Fruit fly (Drosophila melanogaster): Measurements from ENCODE around the gene Polr1C.
A peak's percentile ranks its signal among the peaks of the same experiment; 100 is the strongest.

Gene Polr1C

dm6 chr2L:5001582-5001929, 32.8 kb downstream of the Polr1C start:
- no peak for TF ChIP-seq Myc (optimal IDR thresholded peaks at IDR 0.05)
- TF ChIP-seq N (GFP tag; optimal IDR thresholded peaks at IDR 0.05) = no peak
- TF ChIP-seq foxo (GFP tag; optimal IDR thresholded peaks at IDR 0.05) = peak in 1 of 2 experiments; percentile 34
- peak; percentile 40 for TF ChIP-seq brk (GFP tag; optimal IDR thresholded peaks at IDR 0.05)

- TF ChIP-seq psq (GFP tag; optimal IDR thresholded peaks at IDR 0.05) (no peak), br (GFP tag; optimal IDR thresholded peaks at IDR 0.05) (no peak), ey (GFP tag; optimal IDR thresholded peaks at IDR 0.05) (no peak), Hr78 (GFP tag; optimal IDR thresholded peaks at IDR 0.05) (no peak), CG9705 (GFP tag; optimal IDR thresholded peaks at IDR 0.05) (no peak), Vsx2 (GFP tag; optimal IDR thresholded peaks at IDR 0.05; ENCODE audit: partially characterized antibody) (no peak), h (GFP tag; optimal IDR thresholded peaks at IDR 0.05) (no peak), GATAd (GFP tag; optimal IDR thresholded peaks at IDR 0.05) (no peak), Hr83 (GFP tag; optimal IDR thresholded peaks at IDR 0.05; ENCODE audit: poor library complexity, severe bottlenecking) (no peak)
Measured at dm6 chr2L:5002031-5002430, 33.2 kb downstream of the Polr1C start.

dm6 chr2L:5002711-5003402, 34.1 kb downstream of the Polr1C start:
- no peak for TF ChIP-seq Vsx2 (GFP tag; optimal IDR thresholded peaks at IDR 0.05; ENCODE audit: partially characterized antibody)
- TF ChIP-seq Dfd (GFP tag; optimal IDR thresholded peaks at IDR 0.05) = no peak
- peak; percentile 39 for TF ChIP-seq psq (GFP tag; optimal IDR thresholded peaks at IDR 0.05)
- TF ChIP-seq tai (GFP tag; optimal IDR thresholded peaks at IDR 0.05) = peak; percentile 13
- no peak for TF ChIP-seq dl (GFP tag; optimal IDR thresholded peaks at IDR 0.05; ENCODE audit: insufficient read depth in 1 of 2, partially characterized antibody in 2 of 2)
- no peak for TF ChIP-seq GATAd (GFP tag; optimal IDR thresholded peaks at IDR 0.05)
- TF ChIP-seq woc (GFP tag; optimal IDR thresholded peaks at IDR 0.05) = peak; percentile 19
- no peak for TF ChIP-seq Hr78 (GFP tag; optimal IDR thresholded peaks at IDR 0.05)
- peak; percentile 62 for TF ChIP-seq br (GFP tag; optimal IDR thresholded peaks at IDR 0.05)
- TF ChIP-seq Jra (GFP tag; optimal IDR thresholded peaks at IDR 0.05) = peak; percentile 17
- TF ChIP-seq fru (GFP tag; optimal IDR thresholded peaks at IDR 0.05) = peak; percentile 72
- no peak for TF ChIP-seq HLH106 (tag; optimal IDR thresholded peaks at IDR 0.05)
- no peak for TF ChIP-seq dsf (GFP tag; optimal IDR thresholded peaks at IDR 0.05; ENCODE audit: borderline replicate concordance)
- TF ChIP-seq Hnf4 (GFP tag; optimal IDR thresholded peaks at IDR 0.05) = peak; percentile 61
- peak; percentile 46 for TF ChIP-seq Sp1 (GFP tag; optimal IDR thresholded peaks at IDR 0.05)
- TF ChIP-seq ey (GFP tag; optimal IDR thresholded peaks at IDR 0.05) = peak; percentile 78
- no peak for TF ChIP-seq usp (GFP tag; optimal IDR thresholded peaks at IDR 0.05)
- TF ChIP-seq foxo (GFP tag; optimal IDR thresholded peaks at IDR 0.05) = peak in 1 of 2 experiments; percentile 75
- TF ChIP-seq pan (optimal IDR thresholded peaks at IDR 0.05) = no peak
- TF ChIP-seq Myc (optimal IDR thresholded peaks at IDR 0.05) = no peak
- TF ChIP-seq brk (GFP tag; optimal IDR thresholded peaks at IDR 0.05) = no peak
- TF ChIP-seq CrebA (GFP tag; optimal IDR thresholded peaks at IDR 0.05; ENCODE audit: borderline replicate concordance) = no peak
- peak; percentile 78 for TF ChIP-seq h (GFP tag; optimal IDR thresholded peaks at IDR 0.05)
- TF ChIP-seq N (GFP tag; optimal IDR thresholded peaks at IDR 0.05) = no peak
- no peak for TF ChIP-seq CG9705 (GFP tag; optimal IDR thresholded peaks at IDR 0.05)
- no peak for TF ChIP-seq sv (GFP tag; optimal IDR thresholded peaks at IDR 0.05)
- no peak for TF ChIP-seq lola (GFP tag; optimal IDR thresholded peaks at IDR 0.05)
- no peak for TF ChIP-seq dmrt93B (GFP tag; optimal IDR thresholded peaks at IDR 0.05)
- peak; percentile 73 for TF ChIP-seq rgr (GFP tag; optimal IDR thresholded peaks at IDR 0.05)
- no peak for TF ChIP-seq Mio (GFP tag; optimal IDR thresholded peaks at IDR 0.05)
- TF ChIP-seq CG32264 (GFP tag; optimal IDR thresholded peaks at IDR 0.05) = peak; percentile 14
- no peak for TF ChIP-seq sage (GFP tag; optimal IDR thresholded peaks at IDR 0.05)
- TF ChIP-seq OdsH (GFP tag; optimal IDR thresholded peaks at IDR 0.05) = peak; percentile 81
- TF ChIP-seq Rel (GFP tag; optimal IDR thresholded peaks at IDR 0.05) = no peak
- no peak for TF ChIP-seq Rel (tag; optimal IDR thresholded peaks at IDR 0.05)
- no peak for TF ChIP-seq jim (GFP tag; optimal IDR thresholded peaks at IDR 0.05)
- TF ChIP-seq Dif (GFP tag; optimal IDR thresholded peaks at IDR 0.05; ENCODE audit: partially characterized antibody) = no peak
- TF ChIP-seq Hr83 (GFP tag; optimal IDR thresholded peaks at IDR 0.05; ENCODE audit: poor library complexity, severe bottlenecking) = no peak
- no peak for TF ChIP-seq Abd-B (GFP tag; optimal IDR thresholded peaks at IDR 0.05)

Data from whole organism, wandering third instar larva.